Worm (Caenorhabditis elegans): ENCODE data around the gene ptp-5.1.

ptp-5.1 gene

DNA sequence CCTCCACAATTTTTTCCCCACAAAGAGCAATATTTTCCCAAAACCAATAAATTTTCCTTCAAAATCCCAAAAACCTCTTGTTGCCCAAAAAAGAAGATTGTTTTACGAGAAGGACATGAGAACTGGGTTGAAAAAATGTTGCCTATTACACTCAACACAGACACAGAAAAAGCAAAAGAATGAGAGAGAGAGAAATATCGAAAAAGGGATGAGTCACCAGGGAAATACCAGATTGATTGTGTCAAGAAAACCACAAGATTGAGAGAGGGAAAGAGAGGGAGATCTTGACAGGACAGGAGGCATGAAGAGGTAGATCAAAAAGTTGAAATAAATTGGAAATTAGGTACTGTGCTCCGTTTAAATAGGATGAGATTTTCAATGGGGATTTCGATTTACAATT lies 31.3 kb upstream of the ptp-5.1 start:
- peak; percentile 5 to 16 for TF ChIP-seq lin-35 (GFP tag; optimal IDR thresholded peaks at IDR 0.05)
- peak; percentile 57 for TF ChIP-seq nhr-85 (tag)
- no peak for TF ChIP-seq C16A3.4 (tag; optimal IDR thresholded peaks at IDR 0.05)
- TF ChIP-seq lin-14 (GFP tag; optimal IDR thresholded peaks at IDR 0.05): peak; percentile 59
- TF ChIP-seq fos-1 (tag; optimal IDR thresholded peaks at IDR 0.05): peak; percentile 59
- no peak for TF ChIP-seq fkh-8 (tag; optimal IDR thresholded peaks at IDR 0.05)
- peak; percentile 22 for TF ChIP-seq blmp-1 (tag; optimal IDR thresholded peaks at IDR 0.05)

- TF ChIP-seq vab-15 (tag; optimal IDR thresholded peaks at IDR 0.05): no peak
- no peak for TF ChIP-seq ceh-88 (GFP tag; IDR thresholded peaks at IDR 0.05)
- no peak for TF ChIP-seq isw-1 (GFP tag; IDR thresholded peaks at IDR 0.05)
- TF ChIP-seq zag-1 (tag; optimal IDR thresholded peaks at IDR 0.05): no peak
- no peak for TF ChIP-seq pqm-1 (tag; optimal IDR thresholded peaks at IDR 0.05)
- TF ChIP-seq blmp-1 (tag; optimal IDR thresholded peaks at IDR 0.05): peak; percentile 77
- TF ChIP-seq mep-1 (tag; optimal IDR thresholded peaks at IDR 0.05): peak; percentile 37
- TF ChIP-seq efl-3 (GFP tag; optimal IDR thresholded peaks at IDR 0.05): no peak
- TF ChIP-seq ama-1 (optimal IDR thresholded peaks at IDR 0.05): no peak
- no peak for TF ChIP-seq mef-2 (tag; optimal IDR thresholded peaks at IDR 0.05)
- no peak for TF ChIP-seq tlp-1 (tag; optimal IDR thresholded peaks at IDR 0.05)
- no peak for TF ChIP-seq nhr-90 (tag; optimal IDR thresholded peaks at IDR 0.05; ENCODE audit: poor library complexity)
- peak; percentile 25 for TF ChIP-seq snu-23 (GFP tag; optimal IDR thresholded peaks at IDR 0.05)
- no peak for TF ChIP-seq elt-2 (tag; optimal IDR thresholded peaks at IDR 0.05)
- TF ChIP-seq lin-35 (GFP tag; optimal IDR thresholded peaks at IDR 0.05): no peak
- TF ChIP-seq C34B4.2 (tag; optimal IDR thresholded peaks at IDR 0.05): no peak
- no peak for TF ChIP-seq ceh-90 (tag; optimal IDR thresholded peaks at IDR 0.05)
- no peak for TF ChIP-seq egl-27 (tag; optimal IDR thresholded peaks at IDR 0.05)
- TF ChIP-seq nhr-77 (tag; optimal IDR thresholded peaks at IDR 0.05): no peak
- TF ChIP-seq nhr-19 (GFP tag; conservative IDR thresholded peaks at IDR 0.05): no peak
- no peak for TF ChIP-seq pax-3 (tag; optimal IDR thresholded peaks at IDR 0.05)
- TF ChIP-seq nhr-20 (tag; optimal IDR thresholded peaks at IDR 0.05): peak; percentile 30
- peak in 2 of 6 experiments; percentile 23 to 46 for TF ChIP-seq elt-3 (tag; optimal IDR thresholded peaks at IDR 0.05)
- peak; percentile 81 for TF ChIP-seq nhr-85 (tag)
- TF ChIP-seq alr-1 (tag; optimal IDR thresholded peaks at IDR 0.05; ENCODE audit: borderline replicate concordance): no peak
- no peak for TF ChIP-seq unc-62 (GFP tag; optimal IDR thresholded peaks at IDR 0.05)
- peak; percentile 2 for TF ChIP-seq nhr-71 (tag; optimal IDR thresholded peaks at IDR 0.05)
- no peak for TF ChIP-seq F16B12.6 (tag; optimal IDR thresholded peaks at IDR 0.05)
- no peak for TF ChIP-seq nhr-47 (tag; optimal IDR thresholded peaks at IDR 0.05)
- TF ChIP-seq sox-4 (tag; optimal IDR thresholded peaks at IDR 0.05): no peak
- no peak for TF ChIP-seq hlh-4 (tag; optimal IDR thresholded peaks at IDR 0.05)
- peak; percentile 55 for TF ChIP-seq lin-14 (GFP tag; optimal IDR thresholded peaks at IDR 0.05)
- no peak for TF ChIP-seq hlh-17 (GFP tag; optimal IDR thresholded peaks at IDR 0.05; ENCODE audit: borderline replicate concordance)
- no peak for TF ChIP-seq C04F5.9 (tag; optimal IDR thresholded peaks at IDR 0.05)
- TF ChIP-seq efl-1 (optimal IDR thresholded peaks at IDR 0.05): no peak
- no peak for TF ChIP-seq efl-1 (GFP tag; optimal IDR thresholded peaks at IDR 0.05 in 1 of 2)
- TF ChIP-seq lin-13 (GFP tag; optimal IDR thresholded peaks at IDR 0.05): no peak
- no peak for TF ChIP-seq sptf-1 (tag; optimal IDR thresholded peaks at IDR 0.05)
Observed at ce11 chrIV:5136523-5136922, 29.6 kb upstream of the ptp-5.1 start.

ce11 chrIV:5137809-5138208 lies 28.3 kb upstream of the ptp-5.1 start:
- TF ChIP-seq elt-2 (tag; optimal IDR thresholded peaks at IDR 0.05) (no peak), snu-23 (GFP tag; optimal IDR thresholded peaks at IDR 0.05) (peak; percentile 39), nhr-71 (tag; optimal IDR thresholded peaks at IDR 0.05) (peak; percentile 4), nhr-47 (tag; optimal IDR thresholded peaks at IDR 0.05) (peak; percentile 20), ets-5 (GFP tag; IDR thresholded peaks at IDR 0.05) (no peak), nhr-28 (tag; optimal IDR thresholded peaks at IDR 0.05) (no peak), lin-14 (GFP tag; optimal IDR thresholded peaks at IDR 0.05) (peak; percentile 89), C04F5.9 (tag; optimal IDR thresholded peaks at IDR 0.05) (no peak), fkh-10 (GFP tag; optimal IDR thresholded peaks at IDR 0.05) (peak; percentile 95), efl-1 (optimal IDR thresholded peaks at IDR 0.05) (no peak), efl-1 (GFP tag; optimal IDR thresholded peaks at IDR 0.05 in 1 of 2) (peak in 1 of 2 experiments; percentile 72), snpc-4 (tag; optimal IDR thresholded peaks at IDR 0.05) (no peak), lsy-2 (tag; optimal IDR thresholded peaks at IDR 0.05) (peak; percentile 29), ceh-82 (tag; optimal IDR thresholded peaks at IDR 0.05) (peak in 2 of 3 experiments; percentile 25 to 51)

All from whole organism, L1 larva.